Fruit fly (Drosophila melanogaster): ENCODE results near the gene CG45075.

The CG45075 gene

DNA sequence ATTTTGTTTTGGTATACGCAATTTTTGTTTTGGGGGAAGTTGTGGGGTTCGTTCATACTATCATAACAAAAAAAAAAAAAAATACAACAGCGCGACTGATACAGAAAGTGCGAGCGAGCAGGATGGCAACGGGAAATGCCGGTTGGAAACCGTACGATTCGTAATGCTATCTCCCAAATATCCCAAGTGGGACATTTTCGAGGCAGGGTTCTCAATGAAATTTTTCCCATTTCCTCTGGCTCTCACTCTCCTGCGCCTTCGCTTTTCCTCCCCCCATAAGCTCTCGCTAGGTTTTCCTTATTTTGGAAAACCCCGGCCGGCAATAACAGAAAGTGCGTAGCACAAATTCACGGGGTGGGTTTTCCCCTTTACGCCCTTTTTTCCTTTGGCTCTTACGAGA, 1.1 kb downstream of the CG45075 start (continued):
- peak; percentile 34 for TF ChIP-seq CG17359 (tag; optimal IDR thresholded peaks at IDR 0.05)
- no peak for TF ChIP-seq CG4360 (GFP tag; IDR thresholded peaks at IDR 0.05)
- TF ChIP-seq scrt (GFP tag; optimal IDR thresholded peaks at IDR 0.05): peak; percentile 23
- no peak for TF ChIP-seq odd (GFP tag; optimal IDR thresholded peaks at IDR 0.05)
- peak; percentile 98 for TF ChIP-seq CG13894 (tag; optimal IDR thresholded peaks at IDR 0.05)
- no peak for TF ChIP-seq CG1647 (GFP tag; optimal IDR thresholded peaks at IDR 0.05)
- peak; percentile 59 for TF ChIP-seq Ets97D (GFP tag; optimal IDR thresholded peaks at IDR 0.05)
- peak; percentile 93 for TF ChIP-seq sqz (GFP tag; optimal IDR thresholded peaks at IDR 0.05)
- no peak for TF ChIP-seq CG11696 (GFP tag; IDR thresholded peaks at IDR 0.05)
- TF ChIP-seq CG13624 (GFP tag; optimal IDR thresholded peaks at IDR 0.05): peak; percentile 26
- TF ChIP-seq Adf1 (GFP tag; IDR thresholded peaks at IDR 0.05): peak; percentile 15; the same call in 1 of the 2 replicates
- peak; percentile 11 for TF ChIP-seq gsb-n (tag; optimal IDR thresholded peaks at IDR 0.05)
- TF ChIP-seq CG7271 (tag; optimal IDR thresholded peaks at IDR 0.05): peak; percentile 11
- no peak for TF ChIP-seq CG16815 (GFP tag; optimal IDR thresholded peaks at IDR 0.05)
- TF ChIP-seq Fer1 (GFP tag; optimal IDR thresholded peaks at IDR 0.05): peak; percentile 42
- peak; percentile 12 for TF ChIP-seq CG10543 (GFP tag; optimal IDR thresholded peaks at IDR 0.05)
- 0 out of 4 replicates have a peak, but pooled peaks have one; percentile 48 for TF ChIP-seq chinmo (GFP tag; IDR thresholded peaks at IDR 0.05; ENCODE audit: partially characterized antibody)

DNA sequence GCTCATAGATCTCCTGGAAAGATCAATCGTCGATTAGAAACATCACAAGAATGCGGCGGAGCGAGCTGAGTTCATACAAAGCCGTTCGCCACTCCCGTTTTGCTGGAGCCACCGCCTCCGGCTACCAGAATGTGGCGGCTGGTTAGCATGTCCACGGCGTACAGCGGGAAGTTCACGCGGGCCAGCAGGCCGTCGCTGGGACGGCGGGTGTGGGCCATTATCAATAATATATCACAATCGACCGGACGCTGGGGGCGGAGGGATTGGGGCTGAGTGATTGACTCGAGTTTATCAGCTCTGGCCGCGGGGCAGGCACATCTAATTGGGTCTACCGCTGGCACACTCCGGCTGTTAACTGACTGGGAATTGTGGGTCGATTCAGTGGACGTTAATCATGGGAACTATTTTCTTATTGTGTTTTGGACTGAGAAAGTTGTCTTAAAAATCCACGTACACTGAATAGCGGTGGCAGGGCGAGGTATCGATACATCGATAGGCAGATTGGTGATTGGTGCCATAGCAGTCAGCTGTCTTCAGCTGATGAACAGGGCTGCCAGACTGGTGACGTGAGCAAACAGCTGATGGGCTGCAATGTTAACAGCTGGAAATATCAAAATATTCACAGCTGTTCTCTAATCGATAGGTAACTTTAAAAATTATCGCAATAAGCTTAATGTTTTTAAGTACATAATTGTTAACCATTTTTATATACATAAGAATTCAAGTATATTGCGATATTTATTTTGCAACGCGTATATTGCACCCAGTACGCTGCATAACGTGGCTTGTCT, 7.5 kb downstream of the CG45075 start, which contains the start of gene CG9175:
Gene CG9175 (minus strand): TSS at position 488 of the 791 bp plus-strand sequence.
- TF ChIP-seq CG13775 (GFP tag; optimal IDR thresholded peaks at IDR 0.05) (peak; percentile 47), CG6683 (GFP tag; optimal IDR thresholded peaks at IDR 0.05) (no peak), Jarid2 (GFP tag; optimal IDR thresholded peaks at IDR 0.05) (no peak), Chrac-16 (GFP tag; optimal IDR thresholded peaks at IDR 0.05) (no peak), Meics (GFP tag; optimal IDR thresholded peaks at IDR 0.05) (peak; percentile 42), BEAF-32 (GFP tag; optimal IDR thresholded peaks at IDR 0.05) (peak; percentile 99), YL-1 (GFP tag; optimal IDR thresholded peaks at IDR 0.05) (peak; percentile 94), CG4404 (GFP tag; IDR thresholded peaks at IDR 0.05) (no peak), Pdp1 (GFP tag; optimal IDR thresholded peaks at IDR 0.05) (peak; percentile 22 to 63), salm (tag; optimal IDR thresholded peaks at IDR 0.05) (no peak), CG14860 (GFP tag; IDR thresholded peaks at IDR 0.05; ENCODE audit: partially characterized antibody) (peak; percentile 87), lab (GFP tag; optimal IDR thresholded peaks at IDR 0.05) (peak; percentile 67), CG33213 (GFP tag; optimal IDR thresholded peaks at IDR 0.05) (peak; percentile 70), Hey (tag; optimal IDR thresholded peaks at IDR 0.05) (no peak), nau (GFP tag; optimal IDR thresholded peaks at IDR 0.05) (peak; percentile 17), CG15696 (tag; optimal IDR thresholded peaks at IDR 0.05) (peak; percentile 3), CG4328 (GFP tag; optimal IDR thresholded peaks at IDR 0.05) (peak; percentile 4), gcm (GFP tag; optimal IDR thresholded peaks at IDR 0.05) (peak; percentile 28), Dek (tag; optimal IDR thresholded peaks at IDR 0.05) (peak; percentile 33), CG4282 (GFP tag; optimal IDR thresholded peaks at IDR 0.05) (no peak), H15 (GFP tag; IDR thresholded peaks at IDR 0.05) (no peak), Optix (GFP tag; IDR thresholded peaks at IDR 0.05) (no peak), CG30403 (GFP tag; optimal IDR thresholded peaks at IDR 0.05) (peak; percentile 44), pfk (GFP tag; optimal IDR thresholded peaks at IDR 0.05) (peak; percentile 35), CG11093 (GFP tag; IDR thresholded peaks at IDR 0.05) (no peak), Hmx (GFP tag; optimal IDR thresholded peaks at IDR 0.05) (no peak), CG1832 (GFP tag; optimal IDR thresholded peaks at IDR 0.05) (no peak), CG14667 (GFP tag; IDR thresholded peaks at IDR 0.05) (no peak), odd (GFP tag; optimal IDR thresholded peaks at IDR 0.05) (no peak), sens (GFP tag) (peak; percentile 83), al (GFP tag; IDR thresholded peaks at IDR 0.05) (no peak), CG9797 (GFP tag; optimal IDR thresholded peaks at IDR 0.05) (peak; percentile 57)

All from whole organism, embryonic.